Worm (Caenorhabditis elegans) whole organism, L1 larva: Measurements from ENCODE around the gene mrp-6.

Experiments used
- C04F5.9 ChIP-seq: sonication (generic microtip); optimal IDR thresholded peaks from 2 replicates; lab custom pipeline; 2016; ENCODE audit warnings: missing genetic modification characterization, missing compliant biosample characterization
- C34B4.2 ChIP-seq: sonication (generic microtip); optimal IDR thresholded peaks from 2 replicates; lab custom pipeline; 2017; ENCODE audit warnings: mild to moderate bottlenecking, missing genetic modification characterization, missing compliant biosample characterization
- F16B12.6 ChIP-seq: fragments of 150-350 bp; optimal IDR thresholded peaks from 2 replicates; lab custom pipeline; 2014; ENCODE audit warnings: missing biosample characterization, missing genetic modification characterization
- aha-1 ChIP-seq: fragments of 150-350 bp; optimal IDR thresholded peaks from 2 replicates; lab custom pipeline; 2014; ENCODE audit warnings: missing biosample characterization, missing genetic modification characterization
- alr-1 ChIP-seq: fragments of 200-800 bp; sonication (Bioruptor generic); optimal IDR thresholded peaks from 2 replicates; lab custom pipeline; 2018; ENCODE audit warnings: borderline replicate concordance, mild to moderate bottlenecking, missing genetic modification characterization, missing compliant biosample characterization
- aly-2 ChIP-seq: fragments of 150-350 bp; optimal IDR thresholded peaks from 2 replicates; lab custom pipeline; 2014; ENCODE audit warnings: missing biosample characterization, missing genetic modification characterization
- ceh-82 ChIP-seq, 3 experiments: fragments of 150-350 bp in 1 of 3; sonication (generic microtip) in 2 of 3; optimal IDR thresholded peaks; 2 replicates each; lab custom pipeline; 2014 to 2017; ENCODE audit warnings: missing biosample characterization in 3 of 3, missing genetic modification characterization in 3 of 3
- ceh-90 ChIP-seq: sonication (generic microtip); optimal IDR thresholded peaks from 2 replicates; lab custom pipeline; 2016; ENCODE audit warnings: missing genetic modification characterization, missing compliant biosample characterization
- efl-1 ChIP-seq, 4 experiments: fragments of 150-350 bp; optimal IDR thresholded peaks in 3 of 4; peaks in 1 of 4; 1 replicate in 1 of 4; 2 replicates in 3 of 4; lab custom pipeline; 2014; ENCODE audit warnings: missing biosample characterization in 2 of 4, missing genetic modification characterization in 2 of 4, missing genetic modification reagents in 2 of 4
- egl-27 ChIP-seq, 2 experiments: fragments of 150-350 bp in 1 of 2; sonication (generic microtip); optimal IDR thresholded peaks; 3 replicates each; lab custom pipeline; 2017 to 2018; ENCODE audit warnings: missing biosample characterization in 2 of 2, missing genetic modification characterization in 2 of 2, missing genetic modification reagents in 2 of 2
- fkh-10 ChIP-seq: sonication (generic microtip); optimal IDR thresholded peaks from 2 replicates; lab custom pipeline; 2017; ENCODE audit warnings: missing biosample characterization, missing genetic modification reagents, missing genetic modification characterization
- fkh-8 ChIP-seq: sonication (generic microtip); optimal IDR thresholded peaks from 2 replicates; lab custom pipeline; 2016; ENCODE audit warnings: mild to moderate bottlenecking, missing genetic modification characterization, missing compliant biosample characterization
- hlh-17 ChIP-seq: fragments of 200-800 bp; sonication (Bioruptor generic); optimal IDR thresholded peaks from 2 replicates; lab custom pipeline; 2018; ENCODE audit warnings: missing genetic modification characterization, mild to moderate bottlenecking, missing compliant biosample characterization, moderate library complexity, borderline replicate concordance
- hpl-2 ChIP-seq: fragments of 150-350 bp; optimal IDR thresholded peaks from 2 replicates; lab custom pipeline; 2014; ENCODE audit warnings: missing biosample characterization, missing genetic modification reagents, missing genetic modification characterization
- isw-1 ChIP-seq: fragments of 200-800 bp; sonication (Bioruptor generic); IDR thresholded peaks from 2 replicates; pipeline ENCODE4 v1.3.6; 2022; ENCODE audit warnings: missing genetic modification characterization, missing compliant biosample characterization
- jun-1 ChIP-seq: fragments of 150-350 bp; optimal IDR thresholded peaks from 2 replicates; lab custom pipeline; 2014; ENCODE audit warnings: missing biosample characterization, missing genetic modification reagents, missing genetic modification characterization
- lin-14 ChIP-seq: fragments of 200-800 bp; sonication (Bioruptor generic); optimal IDR thresholded peaks from 2 replicates; lab custom pipeline; 2018; ENCODE audit warnings: mild to moderate bottlenecking, missing genetic modification characterization, moderate library complexity, missing compliant biosample characterization
- lin-35 ChIP-seq, 2 experiments: fragments of 150-350 bp; optimal IDR thresholded peaks; 2 replicates each; lab custom pipeline; 2014; ENCODE audit warnings: missing biosample characterization in 2 of 2, missing genetic modification characterization in 2 of 2, missing genetic modification reagents in 2 of 2
- lir-3 ChIP-seq: sonication (generic microtip); optimal IDR thresholded peaks from 2 replicates; lab custom pipeline; 2016; ENCODE audit warnings: mild to moderate bottlenecking, missing genetic modification characterization, moderate library complexity, missing compliant biosample characterization; ENCODE audit not compliant: poor library complexity
- lsy-2 ChIP-seq, 2 experiments: fragments of 150-350 bp; optimal IDR thresholded peaks; 2 replicates each; lab custom pipeline; 2014; ENCODE audit warnings: missing biosample characterization in 2 of 2, missing genetic modification characterization in 2 of 2
- mab-9 ChIP-seq: fragments of 200-800 bp; sonication (Bioruptor generic); IDR thresholded peaks from 2 replicates; pipeline ENCODE4 v1.3.6; 2022; ENCODE audit warnings: missing genetic modification reagents, missing genetic modification characterization, missing compliant biosample characterization
- nhr-11 ChIP-seq: fragments of 150-350 bp; optimal IDR thresholded peaks from 2 replicates; lab custom pipeline; 2014; ENCODE audit warnings: missing biosample characterization, missing genetic modification characterization
- nhr-19 ChIP-seq: fragments of 200-800 bp; sonication (Bioruptor generic); conservative IDR thresholded peaks from 2 replicates; pipeline ENCODE4 v1.3.6; 2022; ENCODE audit warnings: missing genetic modification characterization, missing compliant biosample characterization
- nhr-20 ChIP-seq: sonication (generic microtip); optimal IDR thresholded peaks from 2 replicates; lab custom pipeline; 2016; ENCODE audit warnings: mild to moderate bottlenecking, missing genetic modification characterization, missing compliant biosample characterization
- nhr-47 ChIP-seq: sonication (generic microtip); optimal IDR thresholded peaks from 2 replicates; lab custom pipeline; 2016; ENCODE audit warnings: mild to moderate bottlenecking, missing genetic modification characterization, moderate library complexity, missing compliant biosample characterization
- nhr-71 ChIP-seq: sonication (generic microtip); optimal IDR thresholded peaks from 2 replicates; lab custom pipeline; 2016; ENCODE audit warnings: mild to moderate bottlenecking, missing genetic modification characterization, moderate library complexity, missing compliant biosample characterization
- nhr-77 ChIP-seq: fragments of 150-350 bp; optimal IDR thresholded peaks from 2 replicates; lab custom pipeline; 2014; ENCODE audit warnings: missing biosample characterization, missing genetic modification characterization
- nhr-85 ChIP-seq: sonication (generic microtip); peaks from one replicate; lab custom pipeline; 2016; ENCODE audit warnings: missing genetic modification characterization, inconsistent platforms, missing compliant biosample characterization
- pag-3 ChIP-seq: sonication (generic microtip); optimal IDR thresholded peaks from 2 replicates; lab custom pipeline; 2017; ENCODE audit warnings: missing genetic modification characterization, mild to moderate bottlenecking, missing compliant biosample characterization, antibody characterized with exemption, borderline replicate concordance; ENCODE audit not compliant: insufficient read depth
- pqm-1 ChIP-seq: sonication (generic microtip); optimal IDR thresholded peaks from 3 replicates; lab custom pipeline; 2017; ENCODE audit warnings: missing biosample characterization, missing genetic modification characterization
- rnt-1 ChIP-seq: sonication (generic microtip); optimal IDR thresholded peaks from 2 replicates; lab custom pipeline; 2016; ENCODE audit warnings: mild to moderate bottlenecking, missing genetic modification characterization, moderate library complexity, missing compliant biosample characterization
- skn-1 ChIP-seq: fragments of 150-350 bp; optimal IDR thresholded peaks from 2 replicates; lab custom pipeline; 2014; ENCODE audit warnings: missing biosample characterization, missing genetic modification characterization
- snpc-4 ChIP-seq: fragments of 150-350 bp; optimal IDR thresholded peaks from 2 replicates; lab custom pipeline; 2014; ENCODE audit warnings: missing biosample characterization, missing genetic modification characterization
- snu-23 ChIP-seq: sonication (generic microtip); optimal IDR thresholded peaks from 2 replicates; lab custom pipeline; 2016; ENCODE audit warnings: missing genetic modification characterization, missing compliant biosample characterization
- sup-37 ChIP-seq: fragments of 200-800 bp; sonication (Bioruptor generic); optimal IDR thresholded peaks from 2 replicates; lab custom pipeline; 2018; ENCODE audit warnings: mild to moderate bottlenecking, missing genetic modification characterization, missing compliant biosample characterization
- swsn-7 ChIP-seq: sonication (generic microtip); optimal IDR thresholded peaks from 2 replicates; lab custom pipeline; 2016; ENCODE audit warnings: missing genetic modification characterization, missing compliant biosample characterization
- unc-130 ChIP-seq: fragments of 150-350 bp; optimal IDR thresholded peaks from 2 replicates; lab custom pipeline; 2017; ENCODE audit warnings: missing biosample characterization, missing genetic modification characterization, inconsistent platforms
- unc-30 ChIP-seq: sonication (generic microtip); optimal IDR thresholded peaks from 2 replicates; lab custom pipeline; 2017; ENCODE audit warnings: missing biosample characterization, missing genetic modification characterization
- unc-98 ChIP-seq: fragments of 200-800 bp; sonication (Bioruptor generic); IDR thresholded peaks from 2 replicates; pipeline ENCODE4 v1.3.6; 2022; ENCODE audit warnings: missing genetic modification characterization, missing compliant biosample characterization
- xbp-1 ChIP-seq: sonication (generic microtip); optimal IDR thresholded peaks from 2 replicates; lab custom pipeline; 2016; ENCODE audit warnings: missing genetic modification characterization, missing compliant biosample characterization
- zip-4 ChIP-seq: fragments of 200-800 bp; sonication (Bioruptor generic); optimal IDR thresholded peaks from 2 replicates; lab custom pipeline; 2018; ENCODE audit warnings: mild to moderate bottlenecking, missing genetic modification characterization, moderate library complexity, missing compliant biosample characterization
- ztf-4 ChIP-seq: fragments of 150-350 bp; optimal IDR thresholded peaks from 2 replicates; lab custom pipeline; 2014; ENCODE audit warnings: missing biosample characterization, missing genetic modification characterization

The mrp-6 gene

ce11 chrX:4137452-4138164 is 48.9 kb downstream of the mrp-6 start:
- TF ChIP-seq rnt-1 (tag; lab: Kevin White, UChicago) (peak; percentile 19), jun-1 (tag; lab: Kevin White, UChicago) (peak; percentile 9), ceh-82 (tag; optimal IDR thresholded peaks at IDR 0.05; lab: Kevin White, UChicago) (peak in 1 of 3 experiments; percentile 24), zip-4 (GFP tag; lab: Kevin White, UChicago) (peak; percentile 8), lin-35 (GFP tag; optimal IDR thresholded peaks at IDR 0.05; lab: Kevin White, UChicago) (no peak), skn-1 (tag; lab: Kevin White, UChicago) (peak; percentile 47), aly-2 (tag; lab: Kevin White, UChicago) (no peak), lin-14 (GFP tag; lab: Kevin White, UChicago) (peak; percentile 82), nhr-77 (peak; percentile 14), nhr-85 (tag; lab: Kevin White, UChicago) (peak; percentile 67), ztf-4 (tag; lab: Kevin White, UChicago) (peak; percentile 60), C04F5.9 (tag; lab: Kevin White, UChicago) (no peak), snpc-4 (no peak), fkh-8 (tag; lab: Kevin White, UChicago) (peak; percentile 66), hpl-2 (GFP tag; lab: Kevin White, UChicago) (no peak), nhr-20 (peak; percentile 47), nhr-11 (tag; lab: Kevin White, UChicago) (peak; percentile 10), nhr-71 (tag; lab: Kevin White, UChicago) (peak; percentile 64), swsn-7 (tag; lab: Kevin White, UChicago) (peak; percentile 40), egl-27 (tag; optimal IDR thresholded peaks at IDR 0.05; lab: Kevin White, UChicago) (peak in 1 of 2 experiments; percentile 28), snu-23 (GFP tag; lab: Kevin White, UChicago) (peak; percentile 36), nhr-47 (tag; lab: Kevin White, UChicago) (peak; percentile 29), nhr-19 (peak; percentile 29; the same call in 1 of the 2 replicates), isw-1 (GFP tag; lab: Robert Waterston, UW) (no peak), efl-1 (optimal IDR thresholded peaks at IDR 0.05; lab: Kevin White, UChicago) (no peak), efl-1 (GFP tag; optimal IDR thresholded peaks at IDR 0.05 in 1 of 2; lab: Kevin White, UChicago) (peak in 1 of 2 experiments; percentile 82), xbp-1 (peak; percentile 9)

- no peak for TF ChIP-seq snpc-4
- no peak for TF ChIP-seq C34B4.2
- TF ChIP-seq unc-30, result no peak
- TF ChIP-seq ceh-90, result no peak
- no peak for TF ChIP-seq ceh-82 (tag; optimal IDR thresholded peaks at IDR 0.05; lab: Kevin White, UChicago)
- peak; percentile 18 for TF ChIP-seq nhr-85 (tag; lab: Kevin White, UChicago)
Observed at ce11 chrX:4136547-4137311, 49.8 kb downstream of the mrp-6 start.

ce11 chrX:4134855-4135254 is 51.7 kb downstream of the mrp-6 start, which contains the start of gene ZK470.2:
ZK470.2 (plus strand) TSS chrX:4135155.
- no peak for TF ChIP-seq hlh-17 (GFP tag; lab: Kevin White, UChicago)
- TF ChIP-seq pag-3 (tag; lab: Kevin White, UChicago), result no peak
- TF ChIP-seq nhr-71 (tag; lab: Kevin White, UChicago), result no peak
- TF ChIP-seq C34B4.2, result no peak
- TF ChIP-seq rnt-1 (tag; lab: Kevin White, UChicago), result no peak
- no peak for TF ChIP-seq alr-1 (tag; lab: Kevin White, UChicago)

ce11 chrX:4133378-4133777 is 53.2 kb downstream of the mrp-6 start:
- TF ChIP-seq rnt-1 (tag; lab: Kevin White, UChicago) (peak; percentile 34), lir-3 (tag; lab: Kevin White, UChicago) (no peak), mab-9 (no peak), pqm-1 (tag; lab: Kevin White, UChicago) (no peak), unc-130 (tag; lab: Kevin White, UChicago) (no peak), nhr-71 (tag; lab: Kevin White, UChicago) (peak; percentile 59), lsy-2 (tag; optimal IDR thresholded peaks at IDR 0.05; lab: Kevin White, UChicago) (peak in 1 of 2 experiments; percentile 5), nhr-20 (peak; percentile 38), nhr-19 (peak; percentile 29; the same call in 1 of the 2 replicates), lin-14 (GFP tag; lab: Kevin White, UChicago) (peak; percentile 35), fkh-10 (GFP tag; lab: Kevin White, UChicago) (no peak), sup-37 (GFP tag; lab: Kevin White, UChicago) (no peak), aly-2 (tag; lab: Kevin White, UChicago) (no peak), F16B12.6 (tag; lab: Kevin White, UChicago) (no peak), aha-1 (tag; lab: Kevin White, UChicago) (no peak), xbp-1 (no peak), nhr-85 (tag; lab: Kevin White, UChicago) (no peak), ztf-4 (tag; lab: Kevin White, UChicago) (no peak), unc-98 (GFP tag; lab: Robert Waterston, UW) (no peak), snpc-4 (no peak)
